Worm (Caenorhabditis elegans) whole organism, L4 larva: Measurements from ENCODE around the gene kel-8.

ENCODE experiments used
- D1046.2 ChIP-seq: fragments of 200-800 bp; sonication (Bioruptor generic); IDR thresholded peaks from 2 replicates; pipeline ENCODE4 v1.3.6; 2022; ENCODE audit warnings: missing genetic modification characterization, missing compliant biosample characterization
- F10B5.3 ChIP-seq: sonication (generic microtip); optimal IDR thresholded peaks from 2 replicates; lab custom pipeline; 2016; ENCODE audit warnings: mild to moderate bottlenecking, missing genetic modification characterization, missing compliant biosample characterization
- R02D3.7 ChIP-seq: fragments of 150-350 bp; sonication (generic microtip); optimal IDR thresholded peaks from 3 replicates; lab custom pipeline; 2014; ENCODE audit warnings: missing biosample characterization, missing genetic modification characterization
- ZK546.5 ChIP-seq, 2 experiments: sonication (generic microtip); optimal IDR thresholded peaks; 2 replicates each; lab custom pipeline; 2017; ENCODE audit warnings: missing biosample characterization in 2 of 2, missing genetic modification characterization in 2 of 2
- arid-1 ChIP-seq: fragments of 200-800 bp; sonication (Bioruptor generic); conservative IDR thresholded peaks from 2 replicates; pipeline ENCODE4 v1.3.6; 2022; ENCODE audit warnings: missing genetic modification reagents, missing genetic modification characterization, missing compliant biosample characterization
- ceh-32 ChIP-seq: sonication (generic microtip); optimal IDR thresholded peaks from 2 replicates; lab custom pipeline; 2016; ENCODE audit warnings: mild to moderate bottlenecking, missing genetic modification characterization, missing compliant biosample characterization; ENCODE audit not compliant: poor library complexity
- ceh-44 ChIP-seq: fragments of 200-800 bp; sonication (Bioruptor generic); IDR thresholded peaks from 2 replicates; pipeline ENCODE4 v1.3.6; 2022; ENCODE audit warnings: missing genetic modification reagents, missing genetic modification characterization, missing compliant biosample characterization
- daf-16 ChIP-seq, 3 experiments: sonication (generic microtip); optimal IDR thresholded peaks; 2 replicates each; lab custom pipeline; 2016 to 2017; ENCODE audit warnings: missing genetic modification characterization in 3 of 3, missing genetic modification reagents in 3 of 3, mild to moderate bottlenecking in 2 of 3, missing compliant biosample characterization in 2 of 3, missing biosample characterization in 1 of 3, moderate library complexity in 1 of 3
- daf-19 ChIP-seq: fragments of 200-800 bp; sonication (Bioruptor generic); conservative IDR thresholded peaks from 2 replicates; pipeline ENCODE4 v1.3.6; 2022; ENCODE audit warnings: missing genetic modification characterization, missing compliant biosample characterization
- dmd-6 ChIP-seq: fragments of 200-800 bp; sonication (Bioruptor generic); IDR thresholded peaks from 2 replicates; pipeline ENCODE4 v1.3.6; 2022; ENCODE audit warnings: missing genetic modification reagents, missing genetic modification characterization, missing compliant biosample characterization
- dmd-9 ChIP-seq: fragments of 200-800 bp; sonication (Bioruptor generic); IDR thresholded peaks from 2 replicates; pipeline ENCODE4 v1.3.6; 2022; ENCODE audit warnings: missing genetic modification reagents, missing genetic modification characterization, missing compliant biosample characterization
- duxl-1 ChIP-seq: sonication (generic microtip); optimal IDR thresholded peaks from 2 replicates; lab custom pipeline; 2016; ENCODE audit warnings: mild to moderate bottlenecking, missing genetic modification characterization, moderate library complexity, missing compliant biosample characterization; ENCODE audit not compliant: poor library complexity
- egl-27 ChIP-seq: sonication (generic microtip); optimal IDR thresholded peaks from 3 replicates; lab custom pipeline; 2017; ENCODE audit warnings: missing biosample characterization, missing genetic modification reagents, missing genetic modification characterization
- egl-43 ChIP-seq: fragments of 200-800 bp; sonication (Bioruptor generic); IDR thresholded peaks from 2 replicates; pipeline ENCODE4 v1.3.6; 2022; ENCODE audit warnings: missing genetic modification reagents, missing genetic modification characterization, missing compliant biosample characterization
- fkh-10 ChIP-seq: fragments of 150-350 bp; optimal IDR thresholded peaks from 2 replicates; lab custom pipeline; 2014; ENCODE audit warnings: missing biosample characterization, missing genetic modification reagents, missing genetic modification characterization
- fos-1 ChIP-seq: fragments of 150-350 bp; optimal IDR thresholded peaks from 2 replicates; lab custom pipeline; 2014; ENCODE audit warnings: missing biosample characterization, missing genetic modification characterization
- gei-8 ChIP-seq: fragments of 200-800 bp; sonication (Bioruptor generic); optimal IDR thresholded peaks from 2 replicates; lab custom pipeline; 2018; ENCODE audit warnings: mild to moderate bottlenecking, missing genetic modification characterization, missing compliant biosample characterization
- hif-1 ChIP-seq, 2 experiments: sonication (generic microtip); optimal IDR thresholded peaks; 2 replicates each; lab custom pipeline; 2016 to 2017; ENCODE audit warnings: missing compliant biosample characterization in 2 of 2, missing genetic modification characterization in 2 of 2, missing genetic modification reagents in 2 of 2, missing genotype in 2 of 2, mild to moderate bottlenecking in 1 of 2
- hlh-11 ChIP-seq: fragments of 200-800 bp; sonication (Bioruptor generic); optimal IDR thresholded peaks from 2 replicates; lab custom pipeline; 2018; ENCODE audit warnings: mild to moderate bottlenecking, missing genetic modification characterization, missing compliant biosample characterization
- lir-3 ChIP-seq: sonication (generic microtip); optimal IDR thresholded peaks from 2 replicates; lab custom pipeline; 2016; ENCODE audit warnings: mild to moderate bottlenecking, missing genetic modification characterization, missing compliant biosample characterization
- mdt-29 ChIP-seq: fragments of 200-800 bp; sonication (Bioruptor generic); IDR thresholded peaks from 2 replicates; pipeline ENCODE4 v1.3.6; 2022; ENCODE audit warnings: missing genetic modification reagents, missing genetic modification characterization, missing compliant biosample characterization
- mep-1 ChIP-seq: fragments of 150-350 bp; sonication (generic microtip); optimal IDR thresholded peaks from 3 replicates; lab custom pipeline; 2014; ENCODE audit warnings: missing biosample characterization, missing genetic modification characterization
- nhr-10 ChIP-seq: fragments of 150-350 bp; optimal IDR thresholded peaks from 2 replicates; lab custom pipeline; 2014; ENCODE audit warnings: missing biosample characterization, missing genetic modification characterization
- nhr-102 ChIP-seq: sonication (generic microtip); optimal IDR thresholded peaks from 2 replicates; lab custom pipeline; 2016; ENCODE audit warnings: mild to moderate bottlenecking, missing genetic modification characterization, moderate library complexity, missing compliant biosample characterization
- nhr-11 ChIP-seq: fragments of 150-350 bp; optimal IDR thresholded peaks from 2 replicates; lab custom pipeline; 2014; ENCODE audit warnings: missing biosample characterization, missing genetic modification characterization
- nhr-77 ChIP-seq: fragments of 150-350 bp; optimal IDR thresholded peaks from 2 replicates; lab custom pipeline; 2014; ENCODE audit warnings: missing biosample characterization, missing genetic modification characterization
- php-3 ChIP-seq: fragments of 200-800 bp; sonication (Bioruptor generic); IDR thresholded peaks from 2 replicates; pipeline ENCODE4 v1.3.6; 2022; ENCODE audit warnings: missing genetic modification reagents, missing genetic modification characterization, missing compliant biosample characterization
- pqm-1 ChIP-seq: sonication (generic microtip); optimal IDR thresholded peaks from 2 replicates; lab custom pipeline; 2017; ENCODE audit warnings: missing biosample characterization, missing genetic modification characterization
- rbr-2 ChIP-seq: sonication (generic microtip); optimal IDR thresholded peaks from 2 replicates; lab custom pipeline; 2016; ENCODE audit warnings: missing genotype, missing genetic modification characterization, missing compliant biosample characterization
- sdz-12 ChIP-seq: fragments of 200-800 bp; sonication (Bioruptor generic); optimal IDR thresholded peaks from 2 replicates; lab custom pipeline; 2018; ENCODE audit warnings: mild to moderate bottlenecking, missing genetic modification characterization, missing compliant biosample characterization
- spr-1 ChIP-seq: sonication (generic microtip); optimal IDR thresholded peaks from 2 replicates; lab custom pipeline; 2016; ENCODE audit warnings: mild to moderate bottlenecking, missing genetic modification characterization, missing compliant biosample characterization
- unc-62 ChIP-seq, 3 experiments: fragments of 150-350 bp in 1 of 3; sonication (generic microtip); optimal IDR thresholded peaks in 2 of 3; peaks in 1 of 3; 1 replicate in 1 of 3; 2 replicates in 2 of 3; lab custom pipeline; 2014 to 2017; ENCODE audit warnings: missing biosample characterization in 3 of 3, missing genetic modification characterization in 3 of 3, missing genetic modification reagents in 3 of 3, missing genotype in 1 of 3
- zip-2 ChIP-seq: fragments of 150-350 bp; optimal IDR thresholded peaks from 2 replicates; lab custom pipeline; 2014; ENCODE audit warnings: missing biosample characterization, missing genetic modification characterization

Gene kel-8

DNA sequence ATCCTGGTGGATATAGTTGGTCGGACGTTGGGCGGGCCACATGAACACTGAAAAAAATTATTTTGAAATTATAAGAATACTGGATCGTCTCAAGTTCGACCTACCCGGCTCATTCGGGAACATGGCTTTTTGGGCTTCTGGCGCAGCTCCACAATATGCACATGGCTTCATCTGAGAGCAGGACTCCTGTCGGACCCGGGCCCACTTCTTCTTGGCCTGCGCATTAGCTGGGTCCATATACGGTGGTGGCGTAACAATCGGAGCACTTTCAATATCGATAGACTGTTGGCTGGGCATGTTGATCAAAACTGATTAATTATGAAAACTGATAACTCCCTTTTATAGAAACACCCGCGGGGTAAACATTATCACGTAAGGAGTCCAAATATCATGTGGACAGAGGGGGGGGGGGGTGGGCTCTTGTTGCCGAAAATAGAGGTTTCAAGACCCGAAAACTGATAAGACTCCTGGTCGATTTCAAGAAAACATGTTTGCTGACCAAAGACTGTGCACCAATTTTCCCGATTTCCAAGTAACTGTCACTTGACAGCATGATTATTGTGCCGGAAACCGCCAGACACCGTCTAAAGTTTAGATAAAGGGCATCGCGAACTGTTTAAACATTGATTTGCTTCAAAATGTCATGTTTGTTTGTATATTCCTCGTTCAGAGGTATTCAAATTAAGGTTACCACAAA is 59.7 kb downstream of the kel-8 start, which contains the start of gene dod-3 (continued):
- TF ChIP-seq duxl-1 (tag; lab: Kevin White, UChicago) (no peak), ceh-32 (no peak), R02D3.7 (tag; lab: Kevin White, UChicago) (no peak), fos-1 (tag; lab: Kevin White, UChicago) (no peak), nhr-77 (peak; percentile 32), egl-43 (no peak), mdt-29 (no peak), nhr-10 (tag; lab: Kevin White, UChicago) (peak; percentile 2), hlh-11 (peak; percentile 92), F10B5.3 (tag; lab: Kevin White, UChicago) (no peak), hif-1 (tag; optimal IDR thresholded peaks at IDR 0.05; lab: Kevin White, UChicago) (peak in 1 of 2 experiments; percentile 89), sdz-12 (no peak), ZK546.5 (tag; optimal IDR thresholded peaks at IDR 0.05; lab: Kevin White, UChicago) (no peak), php-3 (GFP tag; lab: Robert Waterston, UW) (peak; percentile 21; the same call in 1 of the 2 replicates), pqm-1 (tag; lab: Kevin White, UChicago) (no peak), egl-27 (tag; lab: Kevin White, UChicago) (no peak), D1046.2 (GFP tag; lab: Robert Waterston, UW) (no peak), nhr-102 (no peak), dmd-6 (GFP tag; lab: Robert Waterston, UW) (peak; percentile 89), unc-62 (GFP tag; optimal IDR thresholded peaks at IDR 0.05 in 1 of 2; lab: Kevin White, UChicago) (no peak), unc-62 (tag; optimal IDR thresholded peaks at IDR 0.05; lab: Kevin White, UChicago) (no peak), spr-1 (tag; lab: Kevin White, UChicago) (no peak), arid-1 (no peak), rbr-2 (no peak), daf-19 (no peak), dmd-9 (no peak), lir-3 (tag; lab: Kevin White, UChicago) (no peak), daf-16 (GFP tag; optimal IDR thresholded peaks at IDR 0.05; lab: Kevin White, UChicago) (peak in 1 of 2 experiments; percentile 48), daf-16 (tag; optimal IDR thresholded peaks at IDR 0.05; lab: Kevin White, UChicago) (peak; percentile 92), mep-1 (tag; lab: Kevin White, UChicago) (no peak), ceh-44 (GFP tag; lab: Robert Waterston, UW) (no peak), nhr-11 (tag; lab: Kevin White, UChicago) (no peak), gei-8 (GFP tag; lab: Kevin White, UChicago) (no peak), fkh-10 (GFP tag; lab: Kevin White, UChicago) (no peak), zip-2 (tag; lab: Kevin White, UChicago) (no peak)

DNA sequence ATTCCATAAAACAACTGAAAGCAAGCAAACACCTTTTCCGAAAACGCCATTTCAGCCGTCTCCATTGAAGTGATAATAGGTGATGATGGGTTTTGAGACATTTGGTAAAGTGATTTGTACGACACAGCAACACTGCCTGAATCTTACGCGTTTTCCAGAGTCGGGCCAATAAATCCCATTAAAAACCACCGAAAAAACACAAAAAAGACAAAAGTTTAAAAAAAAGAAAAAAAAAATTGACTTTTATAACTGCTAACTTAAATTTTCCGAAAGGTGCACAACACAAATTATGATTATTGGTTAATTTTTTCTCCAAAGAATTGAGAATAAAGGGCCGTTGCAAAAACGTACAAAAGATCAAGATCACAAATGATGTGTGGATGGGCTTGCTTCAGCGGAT is 63.1 kb downstream of the kel-8 start, which contains the start of gene srg-57:
Gene srg-57, minus strand, starts transcription at position 101 of the 400 bp plus-strand sequence.
- peak in 1 of 2 experiments; percentile 55 for TF ChIP-seq unc-62 (GFP tag; optimal IDR thresholded peaks at IDR 0.05 in 1 of 2; lab: Kevin White, UChicago)
- no peak for TF ChIP-seq unc-62 (tag; optimal IDR thresholded peaks at IDR 0.05; lab: Kevin White, UChicago)
- TF ChIP-seq nhr-77 = no peak
